Fruit fly (Drosophila melanogaster): Measurements from ENCODE around the gene CG18547.
A peak's percentile ranks its signal among the peaks of the same experiment; 100 is the strongest.

CG18547 gene

dm6 chr3R:11937427-11938114, 42.6 kb downstream of the CG18547 start:
- TF ChIP-seq foxo (GFP tag; optimal IDR thresholded peaks at IDR 0.05) (peak in 1 of 2 experiments; percentile 55), Mio (GFP tag; optimal IDR thresholded peaks at IDR 0.05) (no peak), OdsH (GFP tag; optimal IDR thresholded peaks at IDR 0.05) (peak; percentile 31), jim (GFP tag; optimal IDR thresholded peaks at IDR 0.05) (no peak), Dfd (GFP tag; optimal IDR thresholded peaks at IDR 0.05) (no peak), CG9705 (GFP tag; optimal IDR thresholded peaks at IDR 0.05) (no peak), dmrt93B (GFP tag; optimal IDR thresholded peaks at IDR 0.05) (no peak), sage (GFP tag; optimal IDR thresholded peaks at IDR 0.05) (peak; percentile 32), fru (GFP tag; optimal IDR thresholded peaks at IDR 0.05) (peak; percentile 52), Sp1 (GFP tag; optimal IDR thresholded peaks at IDR 0.05) (no peak), h (GFP tag; optimal IDR thresholded peaks at IDR 0.05) (peak; percentile 43), brk (GFP tag; optimal IDR thresholded peaks at IDR 0.05) (no peak), lola (GFP tag; optimal IDR thresholded peaks at IDR 0.05) (no peak), usp (GFP tag; optimal IDR thresholded peaks at IDR 0.05) (no peak), HLH106 (tag; optimal IDR thresholded peaks at IDR 0.05) (no peak), br (GFP tag; optimal IDR thresholded peaks at IDR 0.05) (peak; percentile 20), Hr78 (GFP tag; optimal IDR thresholded peaks at IDR 0.05) (no peak), Rel (GFP tag; optimal IDR thresholded peaks at IDR 0.05) (peak; percentile 8), Rel (tag; optimal IDR thresholded peaks at IDR 0.05) (no peak), Jra (GFP tag; optimal IDR thresholded peaks at IDR 0.05) (peak; percentile 9), pan (optimal IDR thresholded peaks at IDR 0.05) (no peak), Hr83 (GFP tag; optimal IDR thresholded peaks at IDR 0.05; ENCODE audit: poor library complexity, severe bottlenecking) (peak; percentile 26), dsf (GFP tag; optimal IDR thresholded peaks at IDR 0.05; ENCODE audit: borderline replicate concordance) (no peak), Hnf4 (GFP tag; optimal IDR thresholded peaks at IDR 0.05) (no peak), Abd-B (GFP tag; optimal IDR thresholded peaks at IDR 0.05) (no peak), CG32264 (GFP tag; optimal IDR thresholded peaks at IDR 0.05) (no peak), GATAd (GFP tag; optimal IDR thresholded peaks at IDR 0.05) (no peak), Vsx2 (GFP tag; optimal IDR thresholded peaks at IDR 0.05; ENCODE audit: partially characterized antibody) (peak; percentile 30), psq (GFP tag; optimal IDR thresholded peaks at IDR 0.05) (peak; percentile 51), ey (GFP tag; optimal IDR thresholded peaks at IDR 0.05) (peak; percentile 44), Dif (GFP tag; optimal IDR thresholded peaks at IDR 0.05; ENCODE audit: partially characterized antibody) (peak; percentile 48), sv (GFP tag; optimal IDR thresholded peaks at IDR 0.05) (no peak), Myc (optimal IDR thresholded peaks at IDR 0.05) (no peak), tai (GFP tag; optimal IDR thresholded peaks at IDR 0.05) (no peak), woc (GFP tag; optimal IDR thresholded peaks at IDR 0.05) (peak; percentile 56), N (GFP tag; optimal IDR thresholded peaks at IDR 0.05) (no peak), CrebA (GFP tag; optimal IDR thresholded peaks at IDR 0.05; ENCODE audit: borderline replicate concordance) (peak; percentile 67), rgr (GFP tag; optimal IDR thresholded peaks at IDR 0.05) (peak; percentile 21), dl (GFP tag; optimal IDR thresholded peaks at IDR 0.05; ENCODE audit: insufficient read depth in 1 of 2, partially characterized antibody in 2 of 2) (peak; percentile 2 to 26)

dm6 chr3R:11933903-11934302, 46.3 kb downstream of the CG18547 start:
- TF ChIP-seq Hr78 (GFP tag; optimal IDR thresholded peaks at IDR 0.05), result no peak
- TF ChIP-seq CrebA (GFP tag; optimal IDR thresholded peaks at IDR 0.05; ENCODE audit: borderline replicate concordance), result no peak
- TF ChIP-seq lola (GFP tag; optimal IDR thresholded peaks at IDR 0.05), result no peak
- no peak for TF ChIP-seq sage (GFP tag; optimal IDR thresholded peaks at IDR 0.05)
- no peak for TF ChIP-seq dl (GFP tag; optimal IDR thresholded peaks at IDR 0.05; ENCODE audit: insufficient read depth in 1 of 2, partially characterized antibody in 2 of 2)
- TF ChIP-seq usp (GFP tag; optimal IDR thresholded peaks at IDR 0.05), result no peak
- TF ChIP-seq N (GFP tag; optimal IDR thresholded peaks at IDR 0.05), result no peak
- no peak for TF ChIP-seq Sp1 (GFP tag; optimal IDR thresholded peaks at IDR 0.05)
- no peak for TF ChIP-seq foxo (GFP tag; optimal IDR thresholded peaks at IDR 0.05)
- no peak for TF ChIP-seq Mio (GFP tag; optimal IDR thresholded peaks at IDR 0.05)
- no peak for TF ChIP-seq br (GFP tag; optimal IDR thresholded peaks at IDR 0.05)
- TF ChIP-seq OdsH (GFP tag; optimal IDR thresholded peaks at IDR 0.05), result no peak
- no peak for TF ChIP-seq dsf (GFP tag; optimal IDR thresholded peaks at IDR 0.05; ENCODE audit: borderline replicate concordance)

All from whole organism, wandering third instar larva.